Fruit fly (Drosophila melanogaster) whole organism, embryonic: ENCODE data around the gene CG33127.

Experiments
- ATbp ChIP-seq: fragments of 200-800 bp; sonication (Bioruptor generic); optimal IDR thresholded peaks from 2 replicates; lab custom pipeline; 2017; ENCODE audit warnings: missing biosample characterization, mild to moderate bottlenecking, missing genetic modification characterization, missing genetic modification reagents
- Antp ChIP-seq: fragments of 200-800 bp; sonication (Bioruptor generic); optimal IDR thresholded peaks from 3 replicates; lab custom pipeline; 2016; ENCODE audit warnings: missing biosample characterization, missing genetic modification characterization
- Bdp1 ChIP-seq: fragments of 200-800 bp; sonication (Bioruptor generic); optimal IDR thresholded peaks from 3 replicates; lab custom pipeline; 2016; ENCODE audit warnings: missing biosample characterization, missing genetic modification characterization
- CG12769 ChIP-seq: fragments of 200-800 bp; sonication (Bioruptor generic); optimal IDR thresholded peaks from 2 replicates; lab custom pipeline; 2019; ENCODE audit warnings: missing biosample characterization, mild to moderate bottlenecking, missing genetic modification characterization, moderate library complexity
- CG13287 ChIP-seq: fragments of 200-800 bp; sonication (Bioruptor generic); IDR thresholded peaks from 2 replicates; pipeline ENCODE4 v1.3.6; 2022; ENCODE audit warnings: missing biosample characterization, missing genetic modification characterization; ENCODE audit not compliant: partially characterized antibody
- CG14014 ChIP-seq: fragments of 200-800 bp; sonication (Bioruptor generic); IDR thresholded peaks from 2 replicates; pipeline ENCODE4 v1.3.6; 2022; ENCODE audit warnings: missing biosample characterization, missing genetic modification characterization
- CG16813 ChIP-seq: fragments of 200-800 bp; sonication (Bioruptor generic); IDR thresholded peaks from 3 replicates; pipeline ENCODE4 v1.3.6; 2022; ENCODE audit warnings: missing biosample characterization, missing genetic modification characterization; ENCODE audit not compliant: partially characterized antibody
- CG17612 ChIP-seq: fragments of 200-800 bp; sonication (Bioruptor generic); IDR thresholded peaks from 2 replicates; pipeline ENCODE4 v1.3.6; 2022; ENCODE audit warnings: missing biosample characterization, missing genetic modification characterization
- CG17912 ChIP-seq: fragments of 200-800 bp; sonication (Bioruptor generic); optimal IDR thresholded peaks from 2 replicates; lab custom pipeline; 2018; ENCODE audit warnings: missing biosample characterization, mild to moderate bottlenecking, missing genetic modification characterization
- CG18011 ChIP-seq: fragments of 200-800 bp; sonication (Bioruptor generic); optimal IDR thresholded peaks from 2 replicates; lab custom pipeline; 2017; ENCODE audit warnings: missing biosample characterization, missing genetic modification characterization, mild to moderate bottlenecking, moderate library complexity, missing genotype
- CG18262 ChIP-seq: fragments of 200-800 bp; optimal IDR thresholded peaks from 3 replicates; lab custom pipeline; 2019; ENCODE audit warnings: missing biosample characterization, mild to moderate bottlenecking, missing genetic modification characterization, moderate library complexity
- CG34422 ChIP-seq: fragments of 200-800 bp; sonication (Bioruptor generic); IDR thresholded peaks from 3 replicates; pipeline ENCODE4 v1.3.6; 2022; ENCODE audit warnings: missing biosample characterization, missing genetic modification characterization
- CG5245 ChIP-seq: fragments of 200-800 bp; sonication (Bioruptor generic); optimal IDR thresholded peaks from 3 replicates; lab custom pipeline; 2016; ENCODE audit warnings: missing biosample characterization, missing genetic modification characterization
- CG6765 ChIP-seq: fragments of 200-800 bp; sonication (Bioruptor generic); optimal IDR thresholded peaks from 3 replicates; lab custom pipeline; 2017; ENCODE audit warnings: missing biosample characterization, mild to moderate bottlenecking, missing genetic modification characterization
- CG6813 ChIP-seq: fragments of 200-800 bp; sonication (Bioruptor generic); optimal IDR thresholded peaks from 2 replicates; lab custom pipeline; 2017; ENCODE audit warnings: missing biosample characterization, missing genetic modification characterization, mild to moderate bottlenecking, moderate library complexity, missing genetic modification reagents
- CG7372 ChIP-seq: fragments of 200-800 bp; sonication (Bioruptor generic); IDR thresholded peaks from 2 replicates; pipeline ENCODE4 v1.3.6; 2022; ENCODE audit warnings: missing biosample characterization, missing genetic modification characterization
- CG7745 ChIP-seq: fragments of 200-800 bp; sonication (Bioruptor generic); optimal IDR thresholded peaks from 2 replicates; lab custom pipeline; 2018; ENCODE audit warnings: missing biosample characterization, mild to moderate bottlenecking, missing genetic modification characterization, moderate library complexity
- CG7786 ChIP-seq: fragments of 200-800 bp; sonication (Bioruptor generic); optimal IDR thresholded peaks from 2 replicates; lab custom pipeline; 2016; ENCODE audit warnings: missing biosample characterization, missing genetic modification characterization
- CG8388 ChIP-seq: fragments of 200-800 bp; sonication (Bioruptor generic); optimal IDR thresholded peaks from 2 replicates; lab custom pipeline; 2019; ENCODE audit warnings: missing biosample characterization, mild to moderate bottlenecking, missing genetic modification characterization, moderate library complexity
- CG9727 ChIP-seq: fragments of 200-800 bp; sonication (Bioruptor generic); optimal IDR thresholded peaks from 3 replicates; lab custom pipeline; 2017; ENCODE audit warnings: missing biosample characterization, mild to moderate bottlenecking, missing genetic modification characterization
- CG9797 ChIP-seq: fragments of 200-800 bp; sonication (Bioruptor generic); optimal IDR thresholded peaks from 3 replicates; lab custom pipeline; 2018; ENCODE audit warnings: missing biosample characterization, mild to moderate bottlenecking, missing genetic modification characterization
- Camta ChIP-seq: fragments of 200-800 bp; sonication (Bioruptor generic); optimal IDR thresholded peaks from 2 replicates; lab custom pipeline; 2016; ENCODE audit warnings: missing biosample characterization, missing genetic modification characterization
- D19A ChIP-seq: fragments of 200-800 bp; optimal IDR thresholded peaks from 3 replicates; lab custom pipeline; 2019; ENCODE audit warnings: missing biosample characterization, mild to moderate bottlenecking, missing genetic modification characterization, moderate library complexity
- D19B ChIP-seq: fragments of 200-800 bp; sonication (Bioruptor generic); optimal IDR thresholded peaks from 2 replicates; lab custom pipeline; 2017; ENCODE audit warnings: missing biosample characterization, mild to moderate bottlenecking, missing genetic modification characterization
- Dfd ChIP-seq, 2 experiments: fragments of >200 bp; optimal IDR thresholded peaks; 2 replicates each; lab custom pipeline; 2017; ENCODE audit warnings: missing biosample characterization in 2 of 2, missing genetic modification characterization in 2 of 2
- H2.0 ChIP-seq: fragments of 200-800 bp; sonication (Bioruptor generic); IDR thresholded peaks from 2 replicates; pipeline ENCODE4 v1.3.6; 2022; ENCODE audit warnings: missing biosample characterization, missing genetic modification characterization
- HLH54F ChIP-seq: fragments of 200-800 bp; sonication (Bioruptor generic); optimal IDR thresholded peaks from 3 replicates; lab custom pipeline; 2016; ENCODE audit warnings: missing biosample characterization, missing genetic modification characterization
- NK7.1 ChIP-seq: fragments of 200-800 bp; sonication (Bioruptor generic); optimal IDR thresholded peaks from 3 replicates; lab custom pipeline; 2016; ENCODE audit warnings: missing biosample characterization, missing genetic modification characterization
- Opbp ChIP-seq: fragments of 200-800 bp; sonication (Bioruptor generic); IDR thresholded peaks from 3 replicates; pipeline ENCODE4 v1.3.6; 2022; ENCODE audit warnings: missing biosample characterization, missing genetic modification characterization; ENCODE audit not compliant: partially characterized antibody
- Sry-β ChIP-seq: fragments of 200-800 bp; sonication (Bioruptor generic); optimal IDR thresholded peaks from 2 replicates; lab custom pipeline; 2018; ENCODE audit warnings: missing biosample characterization, mild to moderate bottlenecking, missing genetic modification characterization, moderate library complexity
- ac ChIP-seq: fragments of 200-800 bp; sonication (Bioruptor generic); optimal IDR thresholded peaks from 3 replicates; lab custom pipeline; 2017; ENCODE audit warnings: missing biosample characterization, mild to moderate bottlenecking, missing genetic modification characterization
- ap ChIP-seq: fragments of 200-800 bp; sonication (Bioruptor generic); IDR thresholded peaks from 2 replicates; pipeline ENCODE4 v1.3.6; 2022; ENCODE audit warnings: missing biosample characterization, missing genetic modification characterization
- ara ChIP-seq: fragments of 200-800 bp; sonication (Bioruptor generic); IDR thresholded peaks from 2 replicates; pipeline ENCODE4 v1.3.6; 2022; ENCODE audit warnings: missing biosample characterization, missing genetic modification characterization
- bcd ChIP-seq: fragments of 200-800 bp; sonication (Bioruptor generic); optimal IDR thresholded peaks from 2 replicates; lab custom pipeline; 2017; ENCODE audit warnings: missing biosample characterization, mild to moderate bottlenecking, missing genetic modification characterization
- bigmax ChIP-seq: fragments of 200-800 bp; sonication (Bioruptor generic); optimal IDR thresholded peaks from 2 replicates; lab custom pipeline; 2018; ENCODE audit warnings: missing biosample characterization, mild to moderate bottlenecking, missing genetic modification characterization
- cato ChIP-seq: fragments of 200-800 bp; sonication (Bioruptor generic); optimal IDR thresholded peaks from 2 replicates; lab custom pipeline; 2016; ENCODE audit warnings: missing biosample characterization, missing genetic modification characterization, borderline replicate concordance
- dati ChIP-seq: fragments of 200-800 bp; sonication (Bioruptor generic); IDR thresholded peaks from 2 replicates; pipeline ENCODE4 v1.3.6; 2022; ENCODE audit warnings: missing biosample characterization, missing genetic modification characterization
- gsb-n ChIP-seq: fragments of 200-800 bp; sonication (Bioruptor generic); optimal IDR thresholded peaks from 3 replicates; lab custom pipeline; 2018; ENCODE audit warnings: missing biosample characterization, mild to moderate bottlenecking, missing genetic modification characterization
- hb ChIP-seq: fragments of 200-800 bp; sonication (Bioruptor generic); IDR thresholded peaks from 3 replicates; pipeline ENCODE4 v1.3.6; 2022; ENCODE audit warnings: missing biosample characterization, missing genetic modification characterization; ENCODE audit not compliant: partially characterized antibody
- knrl ChIP-seq: fragments of 200-800 bp; sonication (Bioruptor generic); IDR thresholded peaks from 3 replicates; pipeline ENCODE4 v1.3.6; 2022; ENCODE audit warnings: missing biosample characterization, missing genetic modification characterization; ENCODE audit not compliant: partially characterized antibody
- lbe ChIP-seq: fragments of 200-800 bp; sonication (Bioruptor generic); optimal IDR thresholded peaks from 2 replicates; lab custom pipeline; 2016; ENCODE audit warnings: missing biosample characterization, mild to moderate bottlenecking, missing genetic modification characterization
- mirr ChIP-seq: fragments of 200-800 bp; sonication (Bioruptor generic); optimal IDR thresholded peaks from 3 replicates; lab custom pipeline; 2018; ENCODE audit warnings: missing biosample characterization, mild to moderate bottlenecking, missing genetic modification characterization
- nau ChIP-seq: fragments of 200-800 bp; sonication (Bioruptor generic); optimal IDR thresholded peaks from 3 replicates; lab custom pipeline; 2017; ENCODE audit warnings: missing biosample characterization, mild to moderate bottlenecking, missing genetic modification characterization, missing genetic modification reagents
- nerfin-1 ChIP-seq: fragments of 200-800 bp; sonication (Bioruptor generic); optimal IDR thresholded peaks from 3 replicates; lab custom pipeline; 2019; ENCODE audit warnings: missing biosample characterization, mild to moderate bottlenecking, missing genetic modification characterization, moderate library complexity
- schlank ChIP-seq: fragments of 200-800 bp; sonication (Bioruptor generic); optimal IDR thresholded peaks from 2 replicates; lab custom pipeline; 2018; ENCODE audit warnings: missing biosample characterization, mild to moderate bottlenecking, missing genetic modification characterization
- sisA ChIP-seq: fragments of 200-800 bp; sonication (Bioruptor generic); IDR thresholded peaks from 2 replicates; pipeline ENCODE4 v1.3.6; 2022; ENCODE audit warnings: missing biosample characterization, missing genetic modification characterization
- trh ChIP-seq: fragments of 200-800 bp; sonication (Bioruptor generic); optimal IDR thresholded peaks from 2 replicates; lab custom pipeline; 2016; ENCODE audit warnings: missing biosample characterization, missing genetic modification characterization
- unc-4 ChIP-seq: fragments of 200-800 bp; sonication (Bioruptor generic); IDR thresholded peaks from 2 replicates; pipeline ENCODE4 v1.3.6; 2022; ENCODE audit warnings: missing biosample characterization, missing genetic modification characterization; ENCODE audit not compliant: partially characterized antibody
- usp ChIP-seq: fragments of >200 bp; optimal IDR thresholded peaks from 2 replicates; lab custom pipeline; 2017; ENCODE audit warnings: missing biosample characterization, missing genetic modification characterization
- wek ChIP-seq: fragments of 200-800 bp; sonication (Bioruptor generic); optimal IDR thresholded peaks from 3 replicates; lab custom pipeline; 2018; ENCODE audit warnings: missing biosample characterization, mild to moderate bottlenecking, missing genetic modification characterization, moderate library complexity

The CG33127 gene

dm6 chr2L:273603-274002 is 48.3 kb upstream of the CG33127 start, which contains the start of the genes mbm and CG11555 (continued):
- no peak for TF ChIP-seq Camta (GFP tag; lab: Kevin White, UChicago)
- no peak; the same call in 2 of the 3 replicates for TF ChIP-seq knrl
- TF ChIP-seq ap (GFP tag; lab: Robert Waterston, UW): no peak
- TF ChIP-seq usp (GFP tag; lab: Kevin White, UChicago): no peak
- TF ChIP-seq CG34422: peak; percentile 21; the same call in 1 of the 3 replicates
- TF ChIP-seq gsb-n (tag; lab: Kevin White, UChicago): no peak
- peak; percentile 73 for TF ChIP-seq CG13287
- no peak for TF ChIP-seq CG7745
- TF ChIP-seq trh: no peak
- no peak for TF ChIP-seq ac (GFP tag; lab: Kevin White, UChicago)
- no peak for TF ChIP-seq CG5245
- no peak for TF ChIP-seq CG9797 (GFP tag; lab: Kevin White, UChicago)
- TF ChIP-seq CG17912 (GFP tag; lab: Kevin White, UChicago): no peak
- TF ChIP-seq Opbp (GFP tag; lab: Robert Waterston, UW): no peak
- peak; percentile 98 for TF ChIP-seq Sry-β
- TF ChIP-seq CG7372: no peak
- TF ChIP-seq CG16813: peak; percentile 51; the same call in 1 of the 3 replicates
- no peak for TF ChIP-seq CG6765 (GFP tag; lab: Kevin White, UChicago)
- no peak for TF ChIP-seq CG17612 (GFP tag; lab: Robert Waterston, UW)
- TF ChIP-seq CG9727 (GFP tag; lab: Kevin White, UChicago): no peak
- TF ChIP-seq CG8388 (GFP tag; lab: Kevin White, UChicago): peak; percentile 13
- no peak for TF ChIP-seq sisA (GFP tag; lab: Robert Waterston, UW)
- no peak for TF ChIP-seq NK7.1 (GFP tag; lab: Kevin White, UChicago)
- TF ChIP-seq H2.0 (GFP tag; lab: Robert Waterston, UW): no peak
- TF ChIP-seq wek (GFP tag; lab: Kevin White, UChicago): no peak
- TF ChIP-seq D19B (GFP tag; lab: Kevin White, UChicago): no peak
- TF ChIP-seq mirr (GFP tag; lab: Kevin White, UChicago): no peak
- TF ChIP-seq ara (GFP tag; lab: Robert Waterston, UW): no peak
- TF ChIP-seq dati: no peak
- TF ChIP-seq Antp (GFP tag; lab: Kevin White, UChicago): no peak
- no peak for TF ChIP-seq CG6813
- TF ChIP-seq hb (GFP tag; lab: Robert Waterston, UW): peak; percentile 51; the same call in 1 of the 3 replicates
- TF ChIP-seq Dfd (GFP tag; optimal IDR thresholded peaks at IDR 0.05; lab: Kevin White, UChicago): no peak
- peak; percentile 79 for TF ChIP-seq bigmax
- no peak for TF ChIP-seq cato (GFP tag; lab: Kevin White, UChicago)
- no peak for TF ChIP-seq schlank (tag; lab: Kevin White, UChicago)
- TF ChIP-seq CG14014 (GFP tag; lab: Robert Waterston, UW): no peak
- no peak for TF ChIP-seq D19A (tag; lab: Kevin White, UChicago)
- TF ChIP-seq lbe (GFP tag; lab: Kevin White, UChicago): no peak
- no peak for TF ChIP-seq Bdp1 (GFP tag; lab: Kevin White, UChicago)
- TF ChIP-seq CG18011 (GFP tag; lab: Kevin White, UChicago): no peak
- TF ChIP-seq ATbp: no peak
- TF ChIP-seq CG12769 (tag; lab: Kevin White, UChicago): no peak
- TF ChIP-seq bcd (GFP tag; lab: Kevin White, UChicago): no peak
- TF ChIP-seq unc-4 (GFP tag; lab: Robert Waterston, UW): peak; percentile 70; the same call in 1 of the 2 replicates
- no peak for TF ChIP-seq HLH54F
- TF ChIP-seq nau (GFP tag; lab: Kevin White, UChicago): no peak
- TF ChIP-seq CG18262 (tag; lab: Kevin White, UChicago): peak; percentile 43
- TF ChIP-seq CG7786 (GFP tag; lab: Kevin White, UChicago): no peak
- TF ChIP-seq nerfin-1 (tag; lab: Kevin White, UChicago): peak; percentile 36
